Worm (Caenorhabditis elegans) whole organism, late embryonic: ENCODE results near the gene wrt-4.

Source experiments
- C08G9.2 ChIP-seq: sonication (generic microtip); optimal IDR thresholded peaks from 2 replicates; lab custom pipeline; 2016; ENCODE audit warnings: mild to moderate bottlenecking, missing genetic modification characterization, moderate library complexity, missing compliant biosample characterization
- K09A11.1 ChIP-seq: sonication (generic microtip); optimal IDR thresholded peaks from 2 replicates; lab custom pipeline; 2017; ENCODE audit warnings: antibody characterized with exemption, mild to moderate bottlenecking, missing genetic modification characterization, missing compliant biosample characterization; ENCODE audit not compliant: insufficient read depth
- ahr-1 ChIP-seq: sonication (generic microtip); optimal IDR thresholded peaks from 2 replicates; lab custom pipeline; 2016; ENCODE audit warnings: missing genetic modification characterization, missing compliant biosample characterization
- ceh-14 ChIP-seq: sonication (generic microtip); optimal IDR thresholded peaks from 2 replicates; lab custom pipeline; 2016; ENCODE audit warnings: missing genotype, missing genetic modification characterization, missing compliant biosample characterization
- ceh-2 ChIP-seq: sonication (generic microtip); optimal IDR thresholded peaks from 2 replicates; lab custom pipeline; 2016; ENCODE audit warnings: missing genotype, missing genetic modification characterization, missing compliant biosample characterization
- ceh-30 ChIP-seq: fragments of 150-350 bp; optimal IDR thresholded peaks from 2 replicates; lab custom pipeline; 2014; ENCODE audit warnings: missing biosample characterization, missing genetic modification characterization
- ceh-31 ChIP-seq: sonication (generic microtip); optimal IDR thresholded peaks from 2 replicates; lab custom pipeline; 2016; ENCODE audit warnings: missing genetic modification characterization, missing compliant biosample characterization
- ceh-34 ChIP-seq: sonication (generic microtip); optimal IDR thresholded peaks from 2 replicates; lab custom pipeline; 2016; ENCODE audit warnings: mild to moderate bottlenecking, missing genetic modification characterization, missing compliant biosample characterization
- ceh-45 ChIP-seq: fragments of 200-800 bp; sonication (Bioruptor generic); IDR thresholded peaks from 2 replicates; pipeline ENCODE4 v1.3.6; 2022; ENCODE audit warnings: missing genetic modification reagents, missing genetic modification characterization, missing compliant biosample characterization
- che-1 ChIP-seq: sonication (generic microtip); optimal IDR thresholded peaks from 2 replicates; lab custom pipeline; 2016; ENCODE audit warnings: mild to moderate bottlenecking, missing genetic modification characterization, missing compliant biosample characterization
- elt-2 ChIP-seq: sonication (generic microtip); optimal IDR thresholded peaks from 2 replicates; lab custom pipeline; 2016; ENCODE audit warnings: missing genetic modification reagents, missing genetic modification characterization, missing compliant biosample characterization
- eyg-1 ChIP-seq: sonication (generic microtip); optimal IDR thresholded peaks from 2 replicates; lab custom pipeline; 2016; ENCODE audit warnings: missing genotype, missing genetic modification characterization, missing compliant biosample characterization
- fax-1 ChIP-seq: sonication (generic microtip); optimal IDR thresholded peaks from 2 replicates; lab custom pipeline; 2016; ENCODE audit warnings: missing genotype, missing genetic modification characterization, missing compliant biosample characterization
- hlh-30 ChIP-seq: sonication (generic microtip); optimal IDR thresholded peaks from 2 replicates; lab custom pipeline; 2017; ENCODE audit warnings: antibody characterized with exemption, missing genetic modification characterization, missing compliant biosample characterization; ENCODE audit not compliant: insufficient read depth
- hlh-8 ChIP-seq: sonication (generic microtip); optimal IDR thresholded peaks from 2 replicates; lab custom pipeline; 2016; ENCODE audit warnings: missing genotype, missing genetic modification characterization, missing compliant biosample characterization
- lim-6 ChIP-seq: sonication (generic microtip); optimal IDR thresholded peaks from 2 replicates; lab custom pipeline; 2016; ENCODE audit warnings: missing genetic modification characterization, missing compliant biosample characterization
- lin-11 ChIP-seq: fragments of 200-800 bp; sonication (Bioruptor generic); optimal IDR thresholded peaks from 2 replicates; lab custom pipeline; 2018; ENCODE audit warnings: mild to moderate bottlenecking, missing genetic modification characterization, missing compliant biosample characterization
- mec-3 ChIP-seq: sonication (generic microtip); optimal IDR thresholded peaks from 2 replicates; lab custom pipeline; 2016; ENCODE audit warnings: borderline replicate concordance, missing genetic modification characterization, missing compliant biosample characterization
- nfya-1 ChIP-seq: sonication (generic microtip); optimal IDR thresholded peaks from 2 replicates; lab custom pipeline; 2017; ENCODE audit warnings: missing genetic modification characterization, mild to moderate bottlenecking, missing compliant biosample characterization, antibody characterized with exemption, moderate library complexity
- pha-2 ChIP-seq: sonication (generic microtip); optimal IDR thresholded peaks from 2 replicates; lab custom pipeline; 2017; ENCODE audit warnings: mild to moderate bottlenecking, missing genetic modification characterization, missing compliant biosample characterization
- pqm-1 ChIP-seq: sonication (generic microtip); optimal IDR thresholded peaks from 2 replicates; lab custom pipeline; 2016; ENCODE audit warnings: missing genetic modification characterization, missing compliant biosample characterization
- pros-1 ChIP-seq: fragments of 150-350 bp; optimal IDR thresholded peaks from 2 replicates; lab custom pipeline; 2014; ENCODE audit warnings: missing biosample characterization, missing genetic modification reagents, missing genetic modification characterization
- ref-2 ChIP-seq: sonication (generic microtip); optimal IDR thresholded peaks from 2 replicates; lab custom pipeline; 2016; ENCODE audit warnings: missing genetic modification characterization, missing compliant biosample characterization
- syd-9 ChIP-seq: sonication (generic microtip); optimal IDR thresholded peaks from 2 replicates; lab custom pipeline; 2016; ENCODE audit warnings: mild to moderate bottlenecking, missing genetic modification characterization, moderate library complexity, missing compliant biosample characterization
- unc-3 ChIP-seq, 2 experiments: fragments of 200-800 bp in 1 of 2; sonication (Bioruptor generic) in 1 of 2; sonication (generic microtip) in 1 of 2; conservative IDR thresholded peaks in 1 of 2; optimal IDR thresholded peaks in 1 of 2; 2 replicates each; pipeline versions ENCODE4 v1.3.6 to Lab custom; 2016 to 2022; ENCODE audit warnings: missing compliant biosample characterization in 2 of 2, missing genetic modification characterization in 2 of 2, missing genetic modification reagents in 1 of 2
- unc-42 ChIP-seq: sonication (generic microtip); optimal IDR thresholded peaks from 2 replicates; lab custom pipeline; 2016; ENCODE audit warnings: missing genotype, missing genetic modification characterization, missing compliant biosample characterization
- unc-55 ChIP-seq: sonication (generic microtip); optimal IDR thresholded peaks from 2 replicates; lab custom pipeline; 2017; ENCODE audit warnings: missing biosample characterization, missing genetic modification reagents, missing genetic modification characterization
- unc-86 ChIP-seq: sonication (generic microtip); optimal IDR thresholded peaks from 2 replicates; lab custom pipeline; 2016; ENCODE audit warnings: missing genetic modification characterization, missing compliant biosample characterization
- ztf-16 ChIP-seq: sonication (generic microtip); optimal IDR thresholded peaks from 2 replicates; lab custom pipeline; 2017; ENCODE audit warnings: missing genetic modification characterization, missing compliant biosample characterization

wrt-4 gene

DNA sequence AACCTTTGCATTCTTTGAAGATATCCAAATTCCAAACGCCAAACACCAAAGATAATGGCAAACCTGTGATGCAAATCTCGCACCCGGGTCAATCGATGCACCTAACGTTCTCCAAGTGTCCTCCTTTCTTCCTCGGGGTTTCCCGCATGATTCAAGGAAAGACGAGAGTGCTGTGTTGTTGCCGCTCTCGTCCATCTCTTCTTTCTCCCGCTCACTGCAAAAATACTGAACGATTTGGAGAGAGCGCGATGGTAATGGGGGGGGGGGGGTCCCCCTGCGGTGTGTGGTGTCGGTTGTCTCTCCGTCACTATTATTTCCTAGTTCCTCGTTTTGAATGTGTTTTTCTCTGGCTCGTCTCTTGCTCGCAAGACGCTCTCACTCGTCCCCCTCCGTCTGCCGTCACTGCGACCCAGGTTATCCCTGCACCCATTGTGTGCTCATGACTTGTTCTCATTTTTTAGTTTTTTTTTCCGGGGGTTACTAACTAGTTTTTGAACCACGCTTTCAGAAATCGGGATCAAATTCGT is 49.6 kb downstream of the wrt-4 start (continued):
- TF ChIP-seq che-1 (tag; lab: Kevin White, UChicago) (no peak), syd-9 (peak; percentile 58), pros-1 (tag; lab: Kevin White, UChicago) (peak; percentile 75), hlh-8 (no peak), ceh-2 (tag; lab: Kevin White, UChicago) (peak; percentile 68), C08G9.2 (no peak), ceh-14 (tag; lab: Kevin White, UChicago) (peak; percentile 79), ahr-1 (tag; lab: Kevin White, UChicago) (no peak), unc-86 (no peak), ceh-34 (tag; lab: Kevin White, UChicago) (peak; percentile 97), hlh-30 (tag; lab: Kevin White, UChicago) (peak; percentile 85), ceh-30 (tag; lab: Kevin White, UChicago) (peak; percentile 63), lim-6 (tag; lab: Kevin White, UChicago) (no peak), ceh-31 (peak; percentile 97), ref-2 (tag; lab: Kevin White, UChicago) (peak; percentile 84), nfya-1 (tag; lab: Kevin White, UChicago) (peak; percentile 82), unc-42 (tag; lab: Kevin White, UChicago) (peak; percentile 76)

DNA sequence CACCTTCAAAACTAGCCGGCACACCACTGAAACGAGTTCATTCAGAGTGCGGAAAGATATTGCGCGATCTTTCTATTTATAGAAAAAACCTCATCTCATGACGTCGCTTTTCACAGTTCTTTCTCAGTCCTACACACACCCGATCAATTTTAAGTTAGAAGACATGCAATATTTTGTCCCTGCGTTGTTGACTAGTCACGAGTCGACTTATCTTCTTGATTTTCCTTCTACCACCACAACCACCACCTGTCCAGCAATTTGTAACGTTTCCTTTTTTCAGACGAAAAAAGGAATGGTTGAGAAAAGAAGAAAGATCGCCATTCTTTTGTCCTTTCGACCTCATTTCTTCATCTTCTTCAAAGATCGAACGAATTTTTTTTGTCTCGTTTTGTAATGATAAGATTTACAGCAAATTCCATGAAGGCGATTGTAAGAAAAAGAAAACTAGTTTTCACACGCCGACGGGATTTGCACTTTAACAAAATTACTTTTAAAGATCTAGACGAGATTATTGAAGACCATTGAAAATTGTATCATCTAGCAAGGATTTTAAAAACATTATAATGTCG is 50.9 kb downstream of the wrt-4 start:
- TF ChIP-seq eyg-1 (tag; lab: Kevin White, UChicago), result no peak
- TF ChIP-seq ceh-45, result no peak
- no peak for TF ChIP-seq mec-3 (tag; lab: Kevin White, UChicago)
- no peak for TF ChIP-seq ceh-14 (tag; lab: Kevin White, UChicago)
- no peak for TF ChIP-seq pqm-1
- no peak for TF ChIP-seq unc-3 (GFP tag; conservative IDR thresholded peaks at IDR 0.05; lab: Robert Waterston, UW)
- TF ChIP-seq unc-3 (tag; optimal IDR thresholded peaks at IDR 0.05; lab: Kevin White, UChicago), result no peak
- TF ChIP-seq fax-1 (tag; lab: Kevin White, UChicago), result no peak
- TF ChIP-seq C08G9.2, result no peak
- TF ChIP-seq lin-11 (tag; lab: Kevin White, UChicago), result no peak
- TF ChIP-seq ztf-16 (tag; lab: Kevin White, UChicago), result no peak
- no peak for TF ChIP-seq pha-2 (tag; lab: Kevin White, UChicago)
- no peak for TF ChIP-seq K09A11.1 (tag; lab: Kevin White, UChicago)
- TF ChIP-seq nfya-1 (tag; lab: Kevin White, UChicago), result no peak
- no peak for TF ChIP-seq unc-55 (GFP tag; lab: Kevin White, UChicago)

DNA sequence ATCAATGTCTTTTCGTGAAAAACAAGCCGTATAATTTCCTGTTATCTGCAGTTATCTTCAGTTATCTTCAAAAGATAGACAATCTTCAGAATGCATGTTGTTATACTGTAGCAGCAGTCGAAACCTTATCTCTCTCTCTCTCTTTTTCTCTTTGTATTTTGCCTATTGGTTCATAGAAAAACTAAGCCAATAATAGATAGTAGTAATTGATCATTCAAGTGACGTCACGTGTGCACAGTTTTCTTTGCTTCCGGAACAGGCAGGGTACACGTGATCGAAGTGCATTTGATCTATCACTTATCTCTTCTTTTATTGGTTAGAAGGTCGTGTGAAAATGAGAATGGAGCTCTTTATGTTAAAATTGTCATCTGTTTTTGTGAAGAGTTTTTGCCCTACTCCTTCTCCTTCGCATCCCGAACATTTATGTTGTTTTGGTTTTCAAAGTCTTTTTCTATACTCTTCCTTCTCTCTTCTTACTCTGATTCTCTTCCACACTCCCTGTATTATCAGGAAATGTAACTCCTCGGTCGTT is 52.4 kb downstream of the wrt-4 start:
- TF ChIP-seq ztf-16 (tag; lab: Kevin White, UChicago) (no peak), hlh-30 (tag; lab: Kevin White, UChicago) (peak; percentile 33), elt-2 (tag; lab: Kevin White, UChicago) (peak; percentile 66)
